Worm (Caenorhabditis elegans): ENCODE measurements around the gene Y39A1A.21.
"Not testable (repeated sequence)": the region's sequence is repeated elsewhere in the genome, so short reads cannot be mapped to it uniquely, and the experiment has no call there.

The Y39A1A.21 gene

ce11 chrIII:10706972-10707438 lies at the start of gene Y39A1A.21, which contains the start of gene Y39A1A.22:
Y39A1A.21 (minus strand) TSS chrIII:10707022.
Y39A1A.22 (minus strand) TSS chrIII:10707028.
- no peak for TF ChIP-seq cog-1 (tag; optimal IDR thresholded peaks at IDR 0.05)
- peak; percentile 55 for TF ChIP-seq med-1 (GFP tag; optimal IDR thresholded peaks at IDR 0.05; ENCODE audit: insufficient read depth)
- TF ChIP-seq ref-1 (GFP tag; conservative IDR thresholded peaks at IDR 0.05), result no peak
- TF ChIP-seq T22C8.4 (GFP tag; IDR thresholded peaks at IDR 0.05), result peak; percentile 47; the same call in 1 of the 2 replicates
- TF ChIP-seq klf-2 (GFP tag; conservative IDR thresholded peaks at IDR 0.05), result no peak
- 0 out of 2 replicates have a peak, but pooled peaks have one; percentile 21 for TF ChIP-seq tab-1 (GFP tag; IDR thresholded peaks at IDR 0.05)
- TF ChIP-seq flt-1 (GFP tag; IDR thresholded peaks at IDR 0.05), result peak; percentile 79; the same call in 1 of the 2 replicates
- TF ChIP-seq ztf-23 (GFP tag; IDR thresholded peaks at IDR 0.05), result peak; percentile 91
- 0 out of 2 replicates have a peak, but pooled peaks have one; percentile 15 for TF ChIP-seq ztf-29 (GFP tag; IDR thresholded peaks at IDR 0.05)

ce11 chrIII:10755480-10756066 lies 48.8 kb upstream of the Y39A1A.21 start, which contains the start of gene hpl-2:
hpl-2 (minus strand) TSS chrIII:10755530.
- TF ChIP-seq klf-2 (GFP tag; conservative IDR thresholded peaks at IDR 0.05) (no peak), cog-1 (tag; optimal IDR thresholded peaks at IDR 0.05) (no peak), T22C8.4 (GFP tag; IDR thresholded peaks at IDR 0.05) (no peak), ref-1 (GFP tag; conservative IDR thresholded peaks at IDR 0.05) (no peak), ztf-29 (GFP tag; IDR thresholded peaks at IDR 0.05) (no peak), flt-1 (GFP tag; IDR thresholded peaks at IDR 0.05) (no peak), med-1 (GFP tag; optimal IDR thresholded peaks at IDR 0.05; ENCODE audit: insufficient read depth) (no peak), tab-1 (GFP tag; IDR thresholded peaks at IDR 0.05) (no peak), ztf-23 (GFP tag; IDR thresholded peaks at IDR 0.05) (no peak)

DNA sequence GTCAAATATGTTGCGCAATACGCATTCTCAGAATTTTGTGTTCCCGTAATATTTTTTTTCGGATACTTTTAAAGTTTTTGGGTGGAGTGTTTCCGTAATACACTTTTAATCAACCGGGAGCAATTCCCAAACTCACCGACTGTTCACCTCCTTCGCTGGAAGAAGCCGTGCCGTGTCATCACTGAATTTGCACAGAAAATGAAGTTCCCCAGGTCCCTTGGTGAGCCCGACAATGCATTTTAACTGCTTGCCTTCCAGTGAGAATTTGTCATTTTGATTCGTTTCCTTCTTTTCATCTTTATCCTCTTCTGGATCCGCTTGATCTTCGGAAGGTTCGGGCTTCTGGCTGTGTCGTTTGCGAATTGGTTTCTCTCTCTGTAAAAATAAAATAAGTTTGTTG lies 47.6 kb upstream of the Y39A1A.21 start:
- TF ChIP-seq klf-2 (GFP tag; conservative IDR thresholded peaks at IDR 0.05), result no peak
- no peak for TF ChIP-seq T22C8.4 (GFP tag; IDR thresholded peaks at IDR 0.05)
- TF ChIP-seq med-1 (GFP tag; optimal IDR thresholded peaks at IDR 0.05; ENCODE audit: insufficient read depth), result no peak
- TF ChIP-seq ref-1 (GFP tag; conservative IDR thresholded peaks at IDR 0.05), result no peak

DNA sequence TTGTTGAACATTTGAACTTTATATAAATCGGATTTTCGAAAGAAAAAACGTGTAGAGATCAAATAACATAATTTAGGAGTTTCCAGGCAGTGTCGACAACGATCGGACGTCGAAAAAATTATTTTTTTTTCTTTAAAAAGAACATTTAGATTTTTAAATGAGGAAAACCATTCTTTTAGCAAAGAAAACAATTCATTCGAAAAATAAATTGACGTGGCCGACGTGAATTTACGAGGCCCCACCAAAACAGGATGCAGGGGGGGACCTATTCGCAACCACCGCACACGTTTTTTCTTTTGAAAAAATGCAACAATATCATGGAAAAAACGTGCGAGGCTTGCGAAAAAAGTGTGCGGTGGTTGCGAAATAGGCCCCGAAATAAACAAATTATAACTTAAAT lies 43.2 kb upstream of the Y39A1A.21 start, which contains the start of gene enu-3.6:
Gene enu-3.6 (plus strand): TSS at position 392 of the 400 bp plus-strand sequence.
- not testable (repeated sequence) for TF ChIP-seq tab-1 (GFP tag; IDR thresholded peaks at IDR 0.05); klf-2 (GFP tag; conservative IDR thresholded peaks at IDR 0.05); med-1 (GFP tag; optimal IDR thresholded peaks at IDR 0.05; ENCODE audit: insufficient read depth)

DNA sequence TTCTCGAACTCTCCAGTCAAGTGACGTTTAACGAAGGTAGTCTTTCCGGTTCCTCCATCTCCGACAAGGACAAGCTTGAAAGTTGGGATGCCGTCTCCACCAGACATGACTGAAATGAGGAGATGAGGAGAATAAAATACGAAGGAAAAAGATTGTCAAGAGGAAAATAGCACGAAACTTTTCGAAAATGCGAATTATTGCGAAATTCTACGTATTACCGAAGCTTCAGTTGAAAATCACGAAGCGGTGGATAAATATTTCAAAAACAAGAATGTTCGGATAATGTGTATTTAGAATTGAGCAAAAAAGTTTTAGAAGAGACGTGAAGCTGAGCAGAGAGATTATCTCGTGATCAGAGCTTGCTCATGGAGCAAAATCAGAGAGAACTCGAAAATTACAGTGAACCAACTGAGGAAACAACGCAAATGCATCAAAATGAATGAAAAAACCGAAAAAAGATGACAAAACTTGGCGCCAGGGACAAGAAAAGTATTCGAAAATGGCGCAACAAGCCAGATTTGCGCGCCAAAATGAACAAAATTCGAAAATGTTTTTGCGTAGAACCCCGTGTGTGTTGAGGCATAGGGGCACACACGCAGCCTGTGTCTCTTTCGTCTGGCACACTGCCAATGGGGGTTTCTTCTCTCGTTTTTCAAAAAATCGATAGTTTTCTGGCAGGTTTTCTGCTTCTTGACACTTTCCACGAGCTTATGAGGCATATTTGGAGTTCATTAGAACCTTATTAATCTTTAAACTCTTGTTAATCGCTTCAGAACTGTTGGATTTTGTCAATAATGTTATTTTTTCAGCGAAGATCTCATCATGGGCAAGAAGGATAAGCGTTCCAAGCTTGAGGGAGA lies 41.0 kb upstream of the Y39A1A.21 start, which contains the start of the genes ran-1 and dkc-1:
Gene ran-1 (minus strand): TSS at position 109 of the 860 bp plus-strand sequence.
Gene dkc-1 (plus strand): TSS at position 810 of the 860 bp plus-strand sequence.
- TF ChIP-seq cog-1 (tag; optimal IDR thresholded peaks at IDR 0.05) (peak; percentile 50), klf-2 (GFP tag; conservative IDR thresholded peaks at IDR 0.05) (no peak), tab-1 (GFP tag; IDR thresholded peaks at IDR 0.05) (no peak), med-1 (GFP tag; optimal IDR thresholded peaks at IDR 0.05; ENCODE audit: insufficient read depth) (no peak), ztf-29 (GFP tag; IDR thresholded peaks at IDR 0.05) (no peak), T22C8.4 (GFP tag; IDR thresholded peaks at IDR 0.05) (peak; percentile 72), ztf-23 (GFP tag; IDR thresholded peaks at IDR 0.05) (peak; percentile 100)

ce11 chrIII:10746406-10746807 lies 39.6 kb upstream of the Y39A1A.21 start:
- TF ChIP-seq tab-1 (GFP tag; IDR thresholded peaks at IDR 0.05), result no peak
- no peak for TF ChIP-seq klf-2 (GFP tag; conservative IDR thresholded peaks at IDR 0.05)
- no peak for TF ChIP-seq T22C8.4 (GFP tag; IDR thresholded peaks at IDR 0.05)
- no peak for TF ChIP-seq ztf-29 (GFP tag; IDR thresholded peaks at IDR 0.05)
- no peak for TF ChIP-seq flt-1 (GFP tag; IDR thresholded peaks at IDR 0.05)
- no peak for TF ChIP-seq med-1 (GFP tag; optimal IDR thresholded peaks at IDR 0.05; ENCODE audit: insufficient read depth)
- no peak for TF ChIP-seq cog-1 (tag; optimal IDR thresholded peaks at IDR 0.05)
- TF ChIP-seq ztf-23 (GFP tag; IDR thresholded peaks at IDR 0.05), result no peak
- TF ChIP-seq ref-1 (GFP tag; conservative IDR thresholded peaks at IDR 0.05), result no peak

DNA sequence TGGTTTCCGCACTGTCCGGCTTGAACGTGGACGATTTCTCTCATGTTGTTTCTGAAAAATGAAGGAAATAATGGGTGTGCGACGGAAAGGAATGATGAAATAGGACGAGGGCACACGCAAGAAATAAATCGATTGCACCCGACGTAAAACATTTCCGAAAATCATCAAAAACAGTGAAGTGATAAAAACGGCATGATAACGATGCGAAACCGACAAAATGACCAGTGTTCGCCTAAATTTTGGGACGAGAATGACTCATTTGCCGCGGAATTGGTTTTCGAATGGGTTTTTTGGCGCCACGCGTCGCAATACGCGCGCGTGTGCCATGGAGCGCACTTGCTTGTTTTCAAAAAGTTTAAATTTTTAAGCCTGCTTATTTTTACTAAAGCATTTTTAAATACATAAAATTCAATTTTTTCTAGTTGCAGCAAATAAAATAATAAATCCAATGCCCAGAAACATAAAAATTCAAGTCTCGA lies 35.6 kb upstream of the Y39A1A.21 start, which contains the start of the genes tbb-1 and rib-2:
Gene tbb-1 (minus strand): TSS at position 51 of the 479 bp plus-strand sequence.
Gene rib-2 (plus strand): TSS at position 429 of the 479 bp plus-strand sequence.
- TF ChIP-seq ztf-23 (GFP tag; IDR thresholded peaks at IDR 0.05) (peak; percentile 97), cog-1 (tag; optimal IDR thresholded peaks at IDR 0.05) (no peak)

ce11 chrIII:10740518-10740917 lies 33.7 kb upstream of the Y39A1A.21 start, which contains the start of gene K01G5.8:
K01G5.8 (minus strand) TSS chrIII:10740772.
- TF ChIP-seq cog-1 (tag; optimal IDR thresholded peaks at IDR 0.05) (no peak), med-1 (GFP tag; optimal IDR thresholded peaks at IDR 0.05; ENCODE audit: insufficient read depth) (no peak), flt-1 (GFP tag; IDR thresholded peaks at IDR 0.05) (no peak), ref-1 (GFP tag; conservative IDR thresholded peaks at IDR 0.05) (no peak), tab-1 (GFP tag; IDR thresholded peaks at IDR 0.05) (no peak), ztf-23 (GFP tag; IDR thresholded peaks at IDR 0.05) (no peak), T22C8.4 (GFP tag; IDR thresholded peaks at IDR 0.05) (no peak), ztf-29 (GFP tag; IDR thresholded peaks at IDR 0.05) (no peak), klf-2 (GFP tag; conservative IDR thresholded peaks at IDR 0.05) (no peak)

ce11 chrIII:10739902-10740301 lies 33.1 kb upstream of the Y39A1A.21 start:
- TF ChIP-seq flt-1 (GFP tag; IDR thresholded peaks at IDR 0.05) (0 out of 2 replicates have a peak, but pooled peaks have one; percentile 51), klf-2 (GFP tag; conservative IDR thresholded peaks at IDR 0.05) (no peak), ztf-23 (GFP tag; IDR thresholded peaks at IDR 0.05) (peak; percentile 83)
